Worm (Caenorhabditis elegans): ENCODE data around the gene tomm-70.
A peak's percentile ranks its signal among the peaks of the same experiment; 100 is the strongest.

- peak; percentile 58 for TF ChIP-seq aly-1 (tag; optimal IDR thresholded peaks at IDR 0.05)
- TF ChIP-seq tra-4 (tag; optimal IDR thresholded peaks at IDR 0.05) = no peak
- 0 out of 2 replicates have a peak, but pooled peaks have one; percentile 54 for TF ChIP-seq tbx-11 (GFP tag; IDR thresholded peaks at IDR 0.05)
- TF ChIP-seq ets-7 (tag; optimal IDR thresholded peaks at IDR 0.05) = peak; percentile 52
- TF ChIP-seq ama-1 (optimal IDR thresholded peaks at IDR 0.05) = no peak
- TF ChIP-seq pes-1 (GFP tag; IDR thresholded peaks at IDR 0.05) = peak; percentile 68; the same call in 1 of the 2 replicates
- peak; percentile 63 for TF ChIP-seq tbx-37 (GFP tag; conservative IDR thresholded peaks at IDR 0.05)
- TF ChIP-seq hmg-4 (GFP tag; optimal IDR thresholded peaks at IDR 0.05) = no peak
- TF ChIP-seq hnd-1 (tag; optimal IDR thresholded peaks at IDR 0.05) = peak; percentile 11
- TF ChIP-seq hmbx-1 (tag; optimal IDR thresholded peaks at IDR 0.05) = no peak
- TF ChIP-seq ceh-13 (GFP tag; optimal IDR thresholded peaks at IDR 0.05) = no peak
- peak; percentile 30; the same call in 1 of the 2 replicates for TF ChIP-seq sea-1 (GFP tag; conservative IDR thresholded peaks at IDR 0.05)
- peak; percentile 70; the same call in 1 of the 2 replicates for TF ChIP-seq scrt-1 (GFP tag; IDR thresholded peaks at IDR 0.05)
Observed at ce11 chrIII:8741276-8741860, 13.2 kb downstream of the tomm-70 start, which contains the start of gene pdhk-2.
